Fruit fly (Drosophila melanogaster): ENCODE results near the gene Fkbp39.

The Fkbp39 gene

dm6 chr3R:15366839-15367238 is 33.9 kb upstream of the Fkbp39 start (continued):
- TF ChIP-seq ATbp (GFP tag; optimal IDR thresholded peaks at IDR 0.05) (no peak), Antp (GFP tag; optimal IDR thresholded peaks at IDR 0.05) (no peak), seq (GFP tag; IDR thresholded peaks at IDR 0.05) (peak; percentile 67), CG11247 (GFP tag; IDR thresholded peaks at IDR 0.05) (no peak), CG14860 (GFP tag; IDR thresholded peaks at IDR 0.05; ENCODE audit: partially characterized antibody) (no peak), hb (GFP tag; IDR thresholded peaks at IDR 0.05; ENCODE audit: partially characterized antibody) (no peak), CG3163 (GFP tag; optimal IDR thresholded peaks at IDR 0.05) (no peak), chif (GFP tag; optimal IDR thresholded peaks at IDR 0.05) (no peak), CG8765 (GFP tag; IDR thresholded peaks at IDR 0.05) (no peak), CG9876 (GFP tag; optimal IDR thresholded peaks at IDR 0.05) (no peak), CG16863 (GFP tag; optimal IDR thresholded peaks at IDR 0.05) (no peak), croc (GFP tag; conservative IDR thresholded peaks at IDR 0.05) (no peak), az2 (GFP tag; optimal IDR thresholded peaks at IDR 0.05) (no peak), CG4282 (GFP tag; optimal IDR thresholded peaks at IDR 0.05) (no peak), slou (GFP tag; optimal IDR thresholded peaks at IDR 0.05) (no peak), CG7556 (GFP tag; optimal IDR thresholded peaks at IDR 0.05) (peak; percentile 73), ftz-f1 (GFP tag; optimal IDR thresholded peaks at IDR 0.05) (no peak), CG8290 (GFP tag; optimal IDR thresholded peaks at IDR 0.05) (no peak), CG8290 (tag; optimal IDR thresholded peaks at IDR 0.05) (no peak), CG33557 (GFP tag; optimal IDR thresholded peaks at IDR 0.05) (no peak), NC2β (GFP tag; optimal IDR thresholded peaks at IDR 0.05) (no peak), Ssrp (tag; optimal IDR thresholded peaks at IDR 0.05) (no peak), pb (GFP tag; optimal IDR thresholded peaks at IDR 0.05) (no peak), CG10366 (GFP tag; IDR thresholded peaks at IDR 0.05) (peak; percentile 62), Doc3 (GFP tag; IDR thresholded peaks at IDR 0.05; ENCODE audit: partially characterized antibody) (no peak), CG9817 (tag; optimal IDR thresholded peaks at IDR 0.05) (peak; percentile 39), br (optimal IDR thresholded peaks at IDR 0.05) (no peak), tap (tag; optimal IDR thresholded peaks at IDR 0.05) (no peak), gcm2 (GFP tag; optimal IDR thresholded peaks at IDR 0.05) (no peak), trem (tag; optimal IDR thresholded peaks at IDR 0.05) (no peak), CG8478 (optimal IDR thresholded peaks at IDR 0.05) (no peak), CG11456 (GFP tag; IDR thresholded peaks at IDR 0.05) (no peak), pzg (GFP tag; optimal IDR thresholded peaks at IDR 0.05) (no peak), CG6854 (GFP tag; optimal IDR thresholded peaks at IDR 0.05) (no peak), ERR (GFP tag; optimal IDR thresholded peaks at IDR 0.05) (no peak), CG7786 (GFP tag; optimal IDR thresholded peaks at IDR 0.05) (no peak), nerfin-2 (GFP tag; IDR thresholded peaks at IDR 0.05; ENCODE audit: partially characterized antibody) (no peak), ham (GFP tag; IDR thresholded peaks at IDR 0.05) (no peak), jumu (GFP tag; optimal IDR thresholded peaks at IDR 0.05) (no peak), CG11085 (GFP tag; IDR thresholded peaks at IDR 0.05) (no peak), her (GFP tag; optimal IDR thresholded peaks at IDR 0.05) (no peak), oc (tag; optimal IDR thresholded peaks at IDR 0.05) (no peak), ttk (GFP tag; IDR thresholded peaks at IDR 0.05) (peak; percentile 18; the same call in 1 of the 2 replicates), CG15073 (GFP tag; optimal IDR thresholded peaks at IDR 0.05) (no peak), HmgD (GFP tag; optimal IDR thresholded peaks at IDR 0.05) (no peak), Fer2 (tag; optimal IDR thresholded peaks at IDR 0.05) (no peak), CG6683 (GFP tag; optimal IDR thresholded peaks at IDR 0.05) (peak; percentile 8), Dll (GFP tag; IDR thresholded peaks at IDR 0.05; ENCODE audit: partially characterized antibody) (no peak), eve (GFP tag; optimal IDR thresholded peaks at IDR 0.05) (no peak), nmo (GFP tag; optimal IDR thresholded peaks at IDR 0.05) (peak; percentile 31), CG17186 (GFP tag; optimal IDR thresholded peaks at IDR 0.05) (no peak), CG2120 (GFP tag; optimal IDR thresholded peaks at IDR 0.05) (peak; percentile 35), fd102C (GFP tag; optimal IDR thresholded peaks at IDR 0.05) (no peak)

Data from whole organism, embryonic.